Worm (Caenorhabditis elegans): ENCODE measurements around the gene flp-27.

- TF ChIP-seq T22C8.4 (GFP tag; IDR thresholded peaks at IDR 0.05) (no peak), cog-1 (tag; optimal IDR thresholded peaks at IDR 0.05) (no peak), flt-1 (GFP tag; IDR thresholded peaks at IDR 0.05) (no peak), ztf-29 (GFP tag; IDR thresholded peaks at IDR 0.05) (no peak), ref-1 (GFP tag; conservative IDR thresholded peaks at IDR 0.05) (no peak)
These were observed 17.5 kb downstream of the flp-27 start for ce11 chrII:5698254-5698653.

All from whole organism, midembryonic.